Worm (Caenorhabditis elegans): ENCODE results near the gene mdt-10.

DNA sequence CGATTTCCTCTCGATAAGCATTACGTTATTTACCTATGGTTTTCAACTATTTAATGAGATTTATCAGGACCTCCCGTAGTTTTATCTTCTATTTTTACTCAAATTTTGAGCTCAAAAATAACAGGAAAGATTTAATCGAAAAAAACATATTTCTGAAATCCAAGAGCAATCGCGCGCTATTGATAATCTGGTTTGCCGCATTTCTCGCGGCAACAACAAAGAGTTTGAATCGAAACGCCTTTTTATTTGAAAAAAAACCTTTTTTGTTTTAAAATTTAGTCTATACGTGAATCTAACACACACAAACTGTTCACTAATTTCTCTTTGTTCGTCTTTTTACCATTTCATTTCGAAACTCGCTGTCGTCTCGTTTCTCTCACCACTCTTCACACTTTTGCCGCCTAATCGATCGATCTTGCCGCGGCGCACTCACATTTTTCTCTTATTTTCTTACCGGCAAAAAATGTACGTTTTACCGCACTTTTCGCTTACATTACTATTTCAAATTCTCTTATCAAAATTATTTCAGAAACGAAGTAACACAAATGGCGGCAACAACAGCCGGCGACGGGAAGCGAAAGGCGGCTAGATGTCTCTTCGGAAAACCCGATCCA is 38.6 kb downstream of the mdt-10 start, which contains the start of gene cki-2:
- TF ChIP-seq zag-1 (tag; optimal IDR thresholded peaks at IDR 0.05) (no peak), egl-43 (GFP tag; IDR thresholded peaks at IDR 0.05) (no peak), dpl-1 (GFP tag; optimal IDR thresholded peaks at IDR 0.05) (peak; percentile 25), Y105C5A.15 (GFP tag; IDR thresholded peaks at IDR 0.05) (no peak), F44E2.7 (GFP tag; IDR thresholded peaks at IDR 0.05) (no peak), ama-1 (optimal IDR thresholded peaks at IDR 0.05) (no peak), fos-1 (tag; optimal IDR thresholded peaks at IDR 0.05) (no peak), ztf-11 (tag; optimal IDR thresholded peaks at IDR 0.05) (no peak), lir-3 (tag; optimal IDR thresholded peaks at IDR 0.05) (no peak), mdl-1 (tag; optimal IDR thresholded peaks at IDR 0.05) (no peak)

Measured in whole organism, L4 larva.